Fruit fly (Drosophila melanogaster): ENCODE results near the gene Pmvk.

Gene Pmvk

DNA sequence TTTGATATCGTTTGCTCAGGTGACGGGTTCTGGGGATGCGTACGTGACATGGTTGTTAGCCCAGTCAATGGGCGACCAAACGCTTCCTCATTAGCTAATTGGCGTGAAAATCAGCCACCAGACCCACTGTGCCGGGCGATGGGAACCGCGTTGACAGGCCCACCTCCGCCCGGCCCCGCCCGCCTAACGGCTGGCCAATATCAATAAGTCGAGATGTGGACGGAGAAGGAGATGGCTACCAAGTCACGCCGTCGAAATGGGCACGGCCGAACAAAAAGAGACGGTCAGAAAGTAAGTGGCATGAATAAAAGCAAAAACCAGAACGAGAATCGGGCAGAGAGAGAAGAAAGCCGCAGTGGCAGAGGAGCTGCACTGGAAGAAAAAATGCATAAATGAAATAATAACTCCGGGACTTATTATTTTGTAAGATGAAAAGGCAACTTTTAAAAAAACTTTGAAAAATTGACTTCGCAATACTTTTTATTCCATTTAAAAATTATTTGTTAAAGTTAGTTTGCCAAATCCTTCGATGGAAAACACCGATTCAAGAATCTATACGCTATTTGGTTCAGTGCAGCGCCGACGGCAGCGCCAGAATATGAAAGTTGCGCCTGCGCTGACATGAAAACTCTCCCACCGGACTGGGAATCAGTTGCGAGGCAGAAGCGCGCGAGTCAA is 42.2 kb downstream of the Pmvk start, which contains the start of gene CG13082 (continued):
- TF ChIP-seq TFAM (GFP tag; optimal IDR thresholded peaks at IDR 0.05) (no peak), kay (GFP tag; optimal IDR thresholded peaks at IDR 0.05) (no peak), ttk (GFP tag; IDR thresholded peaks at IDR 0.05) (no peak), CG10431 (GFP tag; optimal IDR thresholded peaks at IDR 0.05) (peak; percentile 70), Chrac-16 (GFP tag; optimal IDR thresholded peaks at IDR 0.05) (peak; percentile 28), CG16813 (GFP tag; IDR thresholded peaks at IDR 0.05; ENCODE audit: partially characterized antibody) (no peak), ind (GFP tag; optimal IDR thresholded peaks at IDR 0.05) (peak; percentile 33), dmrt99B (tag; optimal IDR thresholded peaks at IDR 0.05) (peak; percentile 54), sob (GFP tag; IDR thresholded peaks at IDR 0.05) (no peak), pum (GFP tag; optimal IDR thresholded peaks at IDR 0.05) (peak; percentile 37), CG34376 (GFP tag; optimal IDR thresholded peaks at IDR 0.05) (no peak), Stat92E (GFP tag; optimal IDR thresholded peaks at IDR 0.05) (peak in 1 of 3 experiments; percentile 65), CG13424 (tag; optimal IDR thresholded peaks at IDR 0.05) (peak; percentile 64), PHDP (tag; optimal IDR thresholded peaks at IDR 0.05) (peak; percentile 47), CG3838 (GFP tag; optimal IDR thresholded peaks at IDR 0.05) (no peak), CG9817 (tag; optimal IDR thresholded peaks at IDR 0.05) (peak; percentile 13), Ets65A (GFP tag) (peak; percentile 2), gfzf (GFP tag; optimal IDR thresholded peaks at IDR 0.05) (no peak), usp (GFP tag; optimal IDR thresholded peaks at IDR 0.05) (no peak), twi (tag; optimal IDR thresholded peaks at IDR 0.05) (peak; percentile 39), CG3847 (GFP tag; IDR thresholded peaks at IDR 0.05) (no peak), Dip3 (GFP tag; optimal IDR thresholded peaks at IDR 0.05) (peak; percentile 27), Atf3 (GFP tag; optimal IDR thresholded peaks at IDR 0.05) (no peak), CG10209 (GFP tag; optimal IDR thresholded peaks at IDR 0.05) (peak; percentile 48), Sox100B (GFP tag; optimal IDR thresholded peaks at IDR 0.05) (peak; percentile 48), CG3163 (GFP tag; optimal IDR thresholded peaks at IDR 0.05) (no peak), unc-4 (GFP tag; IDR thresholded peaks at IDR 0.05; ENCODE audit: partially characterized antibody) (no peak), Doc3 (GFP tag; IDR thresholded peaks at IDR 0.05; ENCODE audit: partially characterized antibody) (no peak), Hmx (GFP tag; optimal IDR thresholded peaks at IDR 0.05) (peak; percentile 36), D19B (GFP tag; optimal IDR thresholded peaks at IDR 0.05) (no peak), Gsc (GFP tag; IDR thresholded peaks at IDR 0.05) (no peak), CG10654 (GFP tag; optimal IDR thresholded peaks at IDR 0.05) (no peak), CG6813 (GFP tag; optimal IDR thresholded peaks at IDR 0.05) (peak; percentile 3), hbn (GFP tag; IDR thresholded peaks at IDR 0.05; ENCODE audit: partially characterized antibody) (no peak), pan (optimal IDR thresholded peaks at IDR 0.05) (no peak), pan (GFP tag; optimal IDR thresholded peaks at IDR 0.05 in 1 of 2, IDR thresholded peaks at IDR 0.05 in 1 of 2) (no peak), Aef1 (GFP tag; IDR thresholded peaks at IDR 0.05) (no peak), ewg (GFP tag; optimal IDR thresholded peaks at IDR 0.05) (peak; percentile 52), ken (GFP tag; IDR thresholded peaks at IDR 0.05) (no peak), trh (GFP tag; optimal IDR thresholded peaks at IDR 0.05) (no peak), sisA (GFP tag; IDR thresholded peaks at IDR 0.05) (peak; percentile 42; the same call in 1 of the 2 replicates), Dll (GFP tag; IDR thresholded peaks at IDR 0.05; ENCODE audit: partially characterized antibody) (no peak), org-1 (GFP tag; optimal IDR thresholded peaks at IDR 0.05) (no peak), CG30020 (tag; optimal IDR thresholded peaks at IDR 0.05) (peak; percentile 12), CG7928 (GFP tag; optimal IDR thresholded peaks at IDR 0.05) (no peak), BtbVII (GFP tag; optimal IDR thresholded peaks at IDR 0.05) (no peak), da (GFP tag; optimal IDR thresholded peaks at IDR 0.05) (no peak), hkb (optimal IDR thresholded peaks at IDR 0.05) (no peak), hkb (GFP tag; IDR thresholded peaks at IDR 0.05) (no peak), CG5245 (GFP tag; optimal IDR thresholded peaks at IDR 0.05) (peak; percentile 36), Camta (GFP tag; optimal IDR thresholded peaks at IDR 0.05) (peak; percentile 50)

All from whole organism, embryonic.